Fruit fly (Drosophila melanogaster) whole organism, embryonic: ENCODE results near the gene CG31952.

Experiments used
- Ada2b ChIP-seq: fragments of 200-800 bp; sonication (Bioruptor generic); IDR thresholded peaks from 2 replicates; pipeline ENCODE4 v1.3.6; 2022; ENCODE audit warnings: missing biosample characterization, missing genetic modification characterization
- Adf1 ChIP-seq: fragments of 200-800 bp; sonication (Bioruptor generic); IDR thresholded peaks from 2 replicates; pipeline ENCODE4 v1.3.6; 2022; ENCODE audit warnings: missing biosample characterization, missing genetic modification characterization
- CG15269 ChIP-seq: fragments of 200-800 bp; sonication (Bioruptor generic); optimal IDR thresholded peaks from 2 replicates; lab custom pipeline; 2018; ENCODE audit warnings: missing biosample characterization, mild to moderate bottlenecking, missing genetic modification characterization, moderate library complexity
- CG6689 ChIP-seq: fragments of 200-800 bp; sonication (Bioruptor generic); IDR thresholded peaks from 2 replicates; pipeline ENCODE4 v1.3.6; 2022; ENCODE audit warnings: missing biosample characterization, missing genetic modification characterization
- CG7928 ChIP-seq: fragments of 200-800 bp; sonication (Bioruptor generic); optimal IDR thresholded peaks from 2 replicates; lab custom pipeline; 2017; ENCODE audit warnings: missing biosample characterization, mild to moderate bottlenecking, missing genetic modification characterization
- Lpt ChIP-seq: fragments of >200 bp; optimal IDR thresholded peaks from 2 replicates; lab custom pipeline; 2018; ENCODE audit warnings: missing biosample characterization, missing genetic modification characterization
- aop ChIP-seq: fragments of 200-800 bp; sonication (Bioruptor generic); IDR thresholded peaks from 2 replicates; pipeline ENCODE4 v1.3.6; 2022; ENCODE audit warnings: missing biosample characterization, missing genetic modification characterization
- gce ChIP-seq: fragments of 200-800 bp; sonication (Bioruptor generic); IDR thresholded peaks from 3 replicates; pipeline ENCODE4 v1.3.6; 2022; ENCODE audit warnings: missing biosample characterization, missing genetic modification characterization
- ind ChIP-seq: fragments of 200-800 bp; sonication (Bioruptor generic); optimal IDR thresholded peaks from 3 replicates; lab custom pipeline; 2016; ENCODE audit warnings: missing biosample characterization, missing genetic modification characterization
- lilli ChIP-seq: fragments of 200-800 bp; sonication (Bioruptor generic); optimal IDR thresholded peaks from 3 replicates; lab custom pipeline; 2016; ENCODE audit warnings: missing biosample characterization, missing genetic modification characterization
- mam ChIP-seq: fragments of 200-800 bp; sonication (Bioruptor generic); optimal IDR thresholded peaks from 3 replicates; lab custom pipeline; 2016; ENCODE audit warnings: missing biosample characterization, missing genetic modification characterization
- rib ChIP-seq: fragments of 200-800 bp; sonication (Bioruptor generic); IDR thresholded peaks from 2 replicates; pipeline ENCODE4 v1.3.6; 2022; ENCODE audit warnings: missing biosample characterization, missing genetic modification characterization

DNA sequence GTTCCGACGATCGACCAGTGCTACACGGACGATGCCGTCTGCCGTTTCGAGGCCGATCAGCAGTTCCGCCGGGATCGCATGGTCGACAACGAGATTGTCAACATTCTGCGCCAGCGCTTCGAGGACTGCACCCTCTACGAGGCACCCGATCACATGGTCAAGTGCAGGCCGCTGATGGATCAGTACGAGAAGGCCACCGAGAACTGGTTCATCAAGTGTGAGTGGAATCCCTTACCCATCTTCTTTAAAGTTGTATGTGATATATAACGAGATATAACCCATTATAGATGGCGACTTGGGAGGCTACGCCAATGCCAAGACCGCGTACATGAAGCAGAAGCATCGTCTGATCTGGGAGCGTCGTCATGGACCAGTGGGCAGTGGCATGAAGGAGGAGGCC lies 50.4 kb downstream of the CG31952 start:
- TF ChIP-seq CG7928: no peak
- no peak for TF ChIP-seq CG15269 (tag; lab: Kevin White, UChicago)
- no peak for TF ChIP-seq aop
- TF ChIP-seq gce: no peak
- TF ChIP-seq Adf1 (GFP tag; lab: Robert Waterston, UW): no peak
- no peak for TF ChIP-seq mam
- no peak for TF ChIP-seq lilli (GFP tag; lab: Kevin White, UChicago)
- TF ChIP-seq rib (GFP tag; lab: Robert Waterston, UW): no peak
- no peak for TF ChIP-seq Ada2b
- TF ChIP-seq CG6689 (GFP tag; lab: Robert Waterston, UW): no peak
- TF ChIP-seq ind (GFP tag; lab: Kevin White, UChicago): no peak
- no peak for TF ChIP-seq Lpt
